Worm (Caenorhabditis elegans): ENCODE data around the gene C06C3.3.

The C06C3.3 gene

ce11 chrII:9372393-9372792, at the start of gene C06C3.3:
Gene C06C3.3 (minus strand): TSS chrII:9372493.
- TF ChIP-seq lsy-2 (tag; optimal IDR thresholded peaks at IDR 0.05) = no peak
- no peak for TF ChIP-seq aha-1 (tag; optimal IDR thresholded peaks at IDR 0.05)
- TF ChIP-seq unc-62 (GFP tag; optimal IDR thresholded peaks at IDR 0.05) = no peak
- no peak for TF ChIP-seq hlh-17 (GFP tag; optimal IDR thresholded peaks at IDR 0.05; ENCODE audit: borderline replicate concordance)
- no peak for TF ChIP-seq hpl-2 (GFP tag; optimal IDR thresholded peaks at IDR 0.05)
- TF ChIP-seq unc-30 (tag; optimal IDR thresholded peaks at IDR 0.05) = no peak
- no peak for TF ChIP-seq nhr-71 (tag; optimal IDR thresholded peaks at IDR 0.05)

DNA sequence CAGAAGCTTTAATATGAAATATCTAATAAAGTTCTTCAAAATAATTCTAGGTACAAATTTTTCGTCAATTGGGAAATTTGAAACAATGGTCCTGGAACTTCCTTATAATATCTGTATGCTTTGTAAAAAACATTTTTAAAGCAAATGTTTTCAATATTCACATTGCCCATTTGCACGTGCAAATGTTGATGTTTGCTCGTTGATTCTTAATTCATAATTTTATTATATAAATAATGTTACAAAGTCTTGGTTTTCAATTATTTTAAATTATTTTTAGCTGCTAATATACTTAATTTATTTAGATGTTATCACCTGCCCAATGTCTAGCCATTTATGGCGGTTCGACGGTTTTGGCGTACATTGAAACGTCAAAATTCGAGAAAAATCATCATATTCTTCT, 49.7 kb upstream of the C06C3.3 start, which contains the start of gene M176.11:
Gene M176.11 (plus strand): TSS at position 301 of the 400 bp plus-strand sequence.
- TF ChIP-seq nhr-77 (tag; optimal IDR thresholded peaks at IDR 0.05) = no peak
- no peak for TF ChIP-seq fkh-4 (tag; optimal IDR thresholded peaks at IDR 0.05; ENCODE audit: borderline replicate concordance)
- TF ChIP-seq tlp-1 (tag; optimal IDR thresholded peaks at IDR 0.05) = no peak
- TF ChIP-seq snu-23 (GFP tag; optimal IDR thresholded peaks at IDR 0.05) = no peak
- TF ChIP-seq mef-2 (tag; optimal IDR thresholded peaks at IDR 0.05) = no peak
- no peak for TF ChIP-seq dpl-1 (GFP tag; optimal IDR thresholded peaks at IDR 0.05)

- TF ChIP-seq elt-2 (tag; optimal IDR thresholded peaks at IDR 0.05) = peak; percentile 18
- no peak for TF ChIP-seq ces-1 (GFP tag; optimal IDR thresholded peaks at IDR 0.05)
These were observed 46.7 kb upstream of the C06C3.3 start for ce11 chrII:9418843-9419532.

DNA sequence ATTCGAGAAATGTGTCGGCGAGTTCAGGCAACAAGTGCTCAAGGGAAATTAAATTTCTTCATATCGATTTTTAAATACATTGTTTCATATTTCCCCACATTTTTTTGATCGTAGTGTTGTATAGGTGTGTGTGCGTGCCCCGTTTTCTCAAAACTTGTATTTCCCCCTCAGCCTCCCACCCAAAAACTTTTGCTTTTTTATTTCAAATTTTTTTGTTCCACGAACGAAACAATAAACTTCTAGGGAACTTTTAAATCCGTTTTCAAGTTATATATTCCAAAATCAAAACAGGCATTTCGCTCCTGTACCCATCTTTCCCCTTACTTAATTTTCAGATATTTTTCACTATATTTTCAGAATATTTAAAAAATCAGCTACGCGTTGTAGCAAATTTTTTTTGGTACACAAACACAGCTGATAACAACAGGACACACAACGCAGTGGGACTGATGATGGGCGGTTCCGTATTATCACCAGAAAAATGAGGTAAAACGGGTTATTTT, 45.8 kb upstream of the C06C3.3 start, which contains the start of the genes M176.4 and M176.16:
Gene M176.4 (plus strand): TSS at position 301 of the 503 bp plus-strand sequence.
Gene M176.16 (plus strand): TSS at position 453 of the 503 bp plus-strand sequence.
- TF ChIP-seq nhr-237 (tag; optimal IDR thresholded peaks at IDR 0.05) (no peak), nhr-77 (tag; optimal IDR thresholded peaks at IDR 0.05) (no peak), egl-13 (tag; optimal IDR thresholded peaks at IDR 0.05) (no peak), efl-1 (optimal IDR thresholded peaks at IDR 0.05) (no peak), efl-1 (GFP tag; optimal IDR thresholded peaks at IDR 0.05 in 1 of 2) (peak in 1 of 2 experiments; percentile 52), jun-1 (tag; optimal IDR thresholded peaks at IDR 0.05) (no peak), ces-1 (GFP tag; optimal IDR thresholded peaks at IDR 0.05) (no peak), unc-62 (GFP tag; optimal IDR thresholded peaks at IDR 0.05) (no peak), irx-1 (tag; optimal IDR thresholded peaks at IDR 0.05) (no peak), unc-98 (GFP tag; IDR thresholded peaks at IDR 0.05) (no peak), nhr-84 (tag; optimal IDR thresholded peaks at IDR 0.05) (no peak), nhr-85 (tag) (peak; percentile 3), unc-130 (tag; optimal IDR thresholded peaks at IDR 0.05) (no peak)

DNA sequence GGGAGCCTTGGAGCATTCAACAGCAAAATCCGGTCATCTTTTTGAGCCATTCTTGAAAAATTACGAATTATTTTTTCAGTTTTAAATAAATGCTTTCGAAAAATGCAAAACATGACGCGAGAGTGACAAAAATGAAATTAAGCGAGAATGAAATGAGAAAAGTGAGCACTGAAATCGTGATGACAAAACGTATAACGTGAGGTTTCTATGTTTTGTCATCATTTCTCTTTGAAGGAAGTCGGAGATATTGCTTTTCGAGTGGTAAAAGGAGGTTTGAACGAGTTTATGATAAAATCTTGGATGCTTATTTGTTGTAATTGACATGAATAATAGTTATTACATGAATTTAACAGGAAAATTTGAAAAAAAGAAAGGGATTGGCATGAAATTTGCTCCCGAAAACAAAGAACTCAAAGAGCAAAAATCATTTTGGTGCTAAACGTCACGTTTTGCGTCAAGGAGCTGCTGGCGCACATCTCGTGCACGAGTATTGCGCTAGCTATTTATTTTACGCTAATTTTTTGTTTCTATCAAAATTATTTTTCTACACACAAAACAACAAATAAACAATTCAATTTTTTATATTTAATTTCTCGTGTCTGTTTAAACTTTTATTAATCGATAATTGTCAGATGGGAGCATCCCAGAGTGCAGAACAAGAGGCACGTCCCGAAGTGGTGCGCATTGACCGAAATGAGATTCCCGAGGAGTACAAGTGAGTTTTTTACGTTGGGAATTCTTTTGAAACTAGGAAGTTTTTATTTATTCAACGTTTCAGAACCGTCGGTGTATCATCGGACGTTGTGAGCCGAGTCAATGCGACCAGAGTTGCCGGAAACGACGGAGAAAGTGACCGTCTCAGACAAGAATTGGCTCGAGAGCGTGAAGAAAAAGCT, 44.3 kb upstream of the C06C3.3 start, which contains the start of the genes gss-1 and chch-3:
Gene gss-1 (minus strand): TSS at position 51 of the 896 bp plus-strand sequence.
Gene chch-3 (plus strand): TSS at position 633 of the 896 bp plus-strand sequence.
- TF ChIP-seq mef-2 (tag; optimal IDR thresholded peaks at IDR 0.05) (no peak), mep-1 (tag; optimal IDR thresholded peaks at IDR 0.05) (peak; percentile 78), ama-1 (optimal IDR thresholded peaks at IDR 0.05) (no peak), vab-15 (tag; optimal IDR thresholded peaks at IDR 0.05) (no peak), C34B4.2 (tag; optimal IDR thresholded peaks at IDR 0.05) (no peak), ztf-11 (tag; optimal IDR thresholded peaks at IDR 0.05) (no peak), efl-3 (GFP tag; optimal IDR thresholded peaks at IDR 0.05) (no peak), pax-3 (tag; optimal IDR thresholded peaks at IDR 0.05) (no peak), hlh-17 (GFP tag; optimal IDR thresholded peaks at IDR 0.05; ENCODE audit: borderline replicate concordance) (no peak), rnt-1 (tag; optimal IDR thresholded peaks at IDR 0.05) (peak; percentile 79), alr-1 (tag; optimal IDR thresholded peaks at IDR 0.05; ENCODE audit: borderline replicate concordance) (no peak), hlh-4 (tag; optimal IDR thresholded peaks at IDR 0.05) (no peak), elt-2 (tag; optimal IDR thresholded peaks at IDR 0.05) (peak; percentile 4), tbx-2 (tag; optimal IDR thresholded peaks at IDR 0.05) (peak; percentile 68), hpl-2 (GFP tag; optimal IDR thresholded peaks at IDR 0.05) (no peak), nhr-19 (GFP tag; conservative IDR thresholded peaks at IDR 0.05) (peak; percentile 77), nhr-85 (tag) (peak; percentile 80), F16B12.6 (tag; optimal IDR thresholded peaks at IDR 0.05) (peak; percentile 58), nhr-12 (tag; optimal IDR thresholded peaks at IDR 0.05) (no peak), C04F5.9 (tag; optimal IDR thresholded peaks at IDR 0.05) (peak; percentile 24), dsc-1 (tag; optimal IDR thresholded peaks at IDR 0.05) (no peak), nhr-90 (tag; optimal IDR thresholded peaks at IDR 0.05; ENCODE audit: poor library complexity) (peak; percentile 28)

Measured in whole organism, L1 larva.